Worm (Caenorhabditis elegans) whole organism, L4 larva: ENCODE results near the gene sek-1.

Source experiments
- F10B5.3 ChIP-seq: sonication (generic microtip); optimal IDR thresholded peaks from 2 replicates; lab custom pipeline; 2016; ENCODE audit warnings: mild to moderate bottlenecking, missing genetic modification characterization, missing compliant biosample characterization
- F26F4.8 ChIP-seq: fragments of 200-800 bp; sonication (Bioruptor generic); conservative IDR thresholded peaks from 2 replicates; pipeline ENCODE4 v1.3.6; 2022; ENCODE audit warnings: missing genetic modification characterization, missing compliant biosample characterization
- lin-15B ChIP-seq: fragments of 150-350 bp; sonication (generic microtip); optimal IDR thresholded peaks from 3 replicates; lab custom pipeline; 2014; ENCODE audit warnings: missing biosample characterization, missing genetic modification characterization
- lsy-2 ChIP-seq, 2 experiments: fragments of 150-350 bp in 1 of 2; sonication (generic microtip) in 1 of 2; optimal IDR thresholded peaks; 2 replicates each; lab custom pipeline; 2014 to 2017; ENCODE audit warnings: missing biosample characterization in 2 of 2, missing genetic modification characterization in 2 of 2
- nhr-25 ChIP-seq: sonication (generic microtip); optimal IDR thresholded peaks from 2 replicates; lab custom pipeline; 2017; ENCODE audit warnings: missing genetic modification characterization, mild to moderate bottlenecking, missing compliant biosample characterization, antibody characterized with exemption, moderate library complexity, borderline replicate concordance; ENCODE audit not compliant: insufficient read depth
- rbr-2 ChIP-seq: sonication (generic microtip); optimal IDR thresholded peaks from 2 replicates; lab custom pipeline; 2016; ENCODE audit warnings: missing genotype, missing genetic modification characterization, missing compliant biosample characterization

ce11 chrX:7800370-7800769 lies 16.2 kb upstream of the sek-1 start:
- TF ChIP-seq lin-15B, result no peak
- no peak for TF ChIP-seq rbr-2 (tag; lab: Kevin White, UChicago)
- no peak for TF ChIP-seq F26F4.8
- TF ChIP-seq nhr-25 (tag; lab: Kevin White, UChicago), result no peak
- no peak for TF ChIP-seq F10B5.3 (tag; lab: Kevin White, UChicago)
- TF ChIP-seq lsy-2 (tag; optimal IDR thresholded peaks at IDR 0.05; lab: Kevin White, UChicago), result no peak
